Worm (Caenorhabditis elegans): ENCODE data around the gene swip-10.

swip-10 gene

DNA sequence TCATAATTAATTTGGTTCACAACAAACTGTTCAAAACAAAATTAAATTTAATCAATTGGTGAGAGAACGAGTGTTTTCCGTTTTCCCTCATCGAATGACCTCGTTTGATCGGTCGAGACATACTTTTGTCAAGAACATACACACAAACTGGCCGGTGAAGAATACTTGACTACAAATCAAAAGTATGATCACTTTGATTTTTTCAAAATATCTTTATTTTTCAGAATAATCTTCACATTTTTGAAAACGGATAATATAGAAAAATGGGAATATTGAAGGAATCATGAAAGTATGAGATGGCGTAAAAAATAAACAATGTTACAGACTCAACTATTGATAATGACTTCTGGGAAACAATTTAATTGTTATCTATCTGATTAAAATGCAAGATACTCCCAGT, at the start of gene swip-10:
Gene swip-10 (minus strand): TSS at position 101 of the 400 bp plus-strand sequence.
- no peak for TF ChIP-seq rcor-1 (GFP tag; IDR thresholded peaks at IDR 0.05)
- TF ChIP-seq mcd-1 (GFP tag; IDR thresholded peaks at IDR 0.05), result no peak
- no peak for TF ChIP-seq chd-7 (tag; optimal IDR thresholded peaks at IDR 0.05)
- TF ChIP-seq ccch-3 (GFP tag; optimal IDR thresholded peaks at IDR 0.05), result no peak
- no peak for TF ChIP-seq let-526 (GFP tag; IDR thresholded peaks at IDR 0.05)
- TF ChIP-seq lsl-1 (GFP tag; optimal IDR thresholded peaks at IDR 0.05), result no peak

ce11 chrX:2164751-2165150, 46.7 kb upstream of the swip-10 start, which contains the start of gene F48B9.3:
TSS of gene F48B9.3 (plus strand) at chrX:2165051.
- TF ChIP-seq unc-130 (GFP tag; optimal IDR thresholded peaks at IDR 0.05) (no peak), ztf-25 (GFP tag; IDR thresholded peaks at IDR 0.05) (no peak)

DNA sequence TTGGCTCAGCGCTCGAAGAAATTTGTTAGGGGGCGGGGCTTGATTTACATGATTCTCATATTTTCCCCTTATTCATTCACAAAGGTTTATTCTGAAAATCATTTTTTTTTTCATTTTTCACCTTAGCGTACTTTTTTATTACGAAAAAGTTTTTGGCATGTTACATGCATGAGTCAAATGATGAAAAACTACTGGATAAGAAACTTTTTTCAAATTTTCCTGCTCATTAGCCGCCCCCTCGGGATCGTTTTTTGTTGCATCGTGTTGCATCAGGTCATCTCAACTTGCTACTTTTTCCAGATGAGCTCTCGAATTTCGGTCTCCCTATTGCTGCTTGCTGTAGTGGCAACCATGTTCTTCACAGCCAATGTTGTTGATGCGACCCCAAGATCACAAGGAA, 45.0 kb upstream of the swip-10 start, which contains the start of gene pdf-2:
Gene pdf-2 (plus strand): TSS at position 301 of the 400 bp plus-strand sequence.
- TF ChIP-seq F23B12.7 (tag; optimal IDR thresholded peaks at IDR 0.05; ENCODE audit: insufficient read depth), result no peak
- no peak for TF ChIP-seq C06A6.2 (GFP tag; conservative IDR thresholded peaks at IDR 0.05)
- TF ChIP-seq nhr-120 (GFP tag; IDR thresholded peaks at IDR 0.05), result no peak

ce11 chrX:2157855-2158254, 39.8 kb upstream of the swip-10 start:
- TF ChIP-seq F23B12.7 (tag; optimal IDR thresholded peaks at IDR 0.05; ENCODE audit: insufficient read depth), result no peak
- TF ChIP-seq ekl-4 (GFP tag; IDR thresholded peaks at IDR 0.05), result no peak
- TF ChIP-seq F52B5.7 (tag; optimal IDR thresholded peaks at IDR 0.05), result no peak
- TF ChIP-seq madf-3 (GFP tag; IDR thresholded peaks at IDR 0.05), result no peak
- no peak for TF ChIP-seq attf-5 (GFP tag; optimal IDR thresholded peaks at IDR 0.05)
- TF ChIP-seq K12H6.12 (tag; optimal IDR thresholded peaks at IDR 0.05), result no peak
- no peak for TF ChIP-seq let-607 (tag; optimal IDR thresholded peaks at IDR 0.05)
- no peak for TF ChIP-seq K11D2.4 (GFP tag; IDR thresholded peaks at IDR 0.05)
- no peak for TF ChIP-seq unc-130 (GFP tag; optimal IDR thresholded peaks at IDR 0.05)

DNA sequence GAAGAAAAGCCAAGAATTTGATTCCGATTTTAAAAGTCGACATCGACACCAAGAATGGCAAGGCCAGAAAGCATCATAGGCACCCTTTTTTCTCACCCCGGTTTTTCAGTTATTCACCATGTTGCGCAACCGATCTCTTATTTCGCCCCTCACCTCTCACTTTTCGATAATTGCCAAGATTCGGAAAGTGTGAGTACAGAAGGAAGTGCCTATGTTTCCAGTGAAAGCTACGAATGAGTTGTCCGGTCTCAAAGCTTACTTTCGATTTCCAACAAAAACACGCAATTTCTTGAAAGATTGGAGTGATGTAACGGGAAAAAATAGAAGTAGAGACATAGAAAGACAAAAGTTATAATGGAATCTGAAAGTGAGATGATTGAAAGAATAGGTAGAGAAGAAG, 35.7 kb upstream of the swip-10 start:
- TF ChIP-seq K11D2.4 (GFP tag; IDR thresholded peaks at IDR 0.05), result no peak
- no peak for TF ChIP-seq ztf-25 (GFP tag; IDR thresholded peaks at IDR 0.05)
- TF ChIP-seq nfya-2 (GFP tag; IDR thresholded peaks at IDR 0.05), result no peak
- no peak for TF ChIP-seq F55B11.4 (tag; optimal IDR thresholded peaks at IDR 0.05; ENCODE audit: borderline replicate concordance, insufficient read depth)
- TF ChIP-seq snpc-4 (GFP tag; optimal IDR thresholded peaks at IDR 0.05), result no peak
- TF ChIP-seq snpc-4 (tag; optimal IDR thresholded peaks at IDR 0.05), result no peak
- TF ChIP-seq lag-1 (GFP tag; IDR thresholded peaks at IDR 0.05), result no peak
- no peak for TF ChIP-seq bed-1 (GFP tag; IDR thresholded peaks at IDR 0.05)
- TF ChIP-seq lsy-27 (tag; optimal IDR thresholded peaks at IDR 0.05; ENCODE audit: borderline replicate concordance, insufficient read depth), result no peak
- no peak for TF ChIP-seq nfya-1 (tag; optimal IDR thresholded peaks at IDR 0.05; ENCODE audit: borderline replicate concordance, insufficient read depth)
- TF ChIP-seq die-1 (tag; optimal IDR thresholded peaks at IDR 0.05), result no peak
- TF ChIP-seq ztf-18 (tag; optimal IDR thresholded peaks at IDR 0.05), result no peak
- no peak for TF ChIP-seq madf-6 (GFP tag; IDR thresholded peaks at IDR 0.05)
- no peak for TF ChIP-seq ceh-58 (GFP tag; IDR thresholded peaks at IDR 0.05)
- no peak for TF ChIP-seq ceh-100 (GFP tag; IDR thresholded peaks at IDR 0.05)
- TF ChIP-seq ztf-26 (tag; optimal IDR thresholded peaks at IDR 0.05), result no peak
- TF ChIP-seq nhr-80 (tag; optimal IDR thresholded peaks at IDR 0.05), result no peak
- TF ChIP-seq nhr-120 (GFP tag; IDR thresholded peaks at IDR 0.05), result no peak
- TF ChIP-seq ceh-27 (GFP tag; optimal IDR thresholded peaks at IDR 0.05), result no peak
